Worm (Caenorhabditis elegans) whole organism, young adult: ENCODE data around the gene lin-12.

Experiments
- B0019.2 ChIP-seq: fragments of 200-800 bp; sonication (Bioruptor generic); conservative IDR thresholded peaks from 2 replicates; pipeline ENCODE4 v1.3.6; 2022; ENCODE audit warnings: missing genetic modification reagents, missing genetic modification characterization, missing compliant biosample characterization
- B0035.1 ChIP-seq: sonication (generic microtip); optimal IDR thresholded peaks from 2 replicates; lab custom pipeline; 2016; ENCODE audit warnings: missing genetic modification characterization, mild to moderate bottlenecking, missing compliant biosample characterization, missing genotype, missing genetic modification reagents
- C17E4.6 ChIP-seq: fragments of 200-800 bp; sonication (Bioruptor generic); IDR thresholded peaks from 2 replicates; pipeline ENCODE4 v1.3.6; 2022; ENCODE audit warnings: missing genetic modification reagents, missing genetic modification characterization, missing compliant biosample characterization
- D2030.7 ChIP-seq: fragments of 200-800 bp; sonication (Bioruptor generic); IDR thresholded peaks from 2 replicates; pipeline ENCODE4 v1.3.6; 2022; ENCODE audit warnings: missing genetic modification reagents, missing genetic modification characterization, missing compliant biosample characterization
- F22D6.2 ChIP-seq: sonication (generic microtip); optimal IDR thresholded peaks from 2 replicates; lab custom pipeline; 2016; ENCODE audit warnings: mild to moderate bottlenecking, missing genetic modification characterization, missing compliant biosample characterization
- F39B2.1 ChIP-seq: fragments of 200-800 bp; sonication (Bioruptor generic); IDR thresholded peaks from 2 replicates; pipeline ENCODE4 v1.3.6; 2022; ENCODE audit warnings: missing genetic modification reagents, missing genetic modification characterization, missing compliant biosample characterization
- F57A8.1 ChIP-seq: fragments of 200-800 bp; sonication (Bioruptor generic); optimal IDR thresholded peaks from 2 replicates; lab custom pipeline; 2018; ENCODE audit warnings: mild to moderate bottlenecking, missing genetic modification characterization, moderate library complexity, missing compliant biosample characterization
- F57C9.4 ChIP-seq: sonication (generic microtip); optimal IDR thresholded peaks from 2 replicates; lab custom pipeline; 2017; ENCODE audit warnings: mild to moderate bottlenecking, missing genetic modification characterization, missing compliant biosample characterization
- K11D2.4 ChIP-seq: fragments of 200-800 bp; sonication (Bioruptor generic); IDR thresholded peaks from 2 replicates; pipeline ENCODE4 v1.3.6; 2022; ENCODE audit warnings: missing genetic modification reagents, missing genetic modification characterization, missing compliant biosample characterization
- T07F8.4 ChIP-seq: sonication (generic microtip); optimal IDR thresholded peaks from 2 replicates; lab custom pipeline; 2016; ENCODE audit warnings: mild to moderate bottlenecking, missing genetic modification characterization, moderate library complexity, missing compliant biosample characterization
- Y56A3A.18 ChIP-seq: fragments of 200-800 bp; sonication (Bioruptor generic); IDR thresholded peaks from 2 replicates; pipeline ENCODE4 v1.3.6; 2022; ENCODE audit warnings: missing genetic modification reagents, missing genetic modification characterization, missing compliant biosample characterization
- Y79H2A.3 ChIP-seq: fragments of 200-800 bp; sonication (Bioruptor generic); conservative IDR thresholded peaks from 2 replicates; pipeline ENCODE4 v1.3.6; 2022; ENCODE audit warnings: missing genetic modification reagents, missing genetic modification characterization, missing compliant biosample characterization
- ZK185.1 ChIP-seq: sonication (generic microtip); optimal IDR thresholded peaks from 2 replicates; lab custom pipeline; 2016; ENCODE audit warnings: mild to moderate bottlenecking, missing genetic modification characterization, missing compliant biosample characterization; ENCODE audit not compliant: poor library complexity, severe bottlenecking
- akir-1 ChIP-seq: fragments of 200-800 bp; sonication (Bioruptor generic); optimal IDR thresholded peaks from 2 replicates; lab custom pipeline; 2018; ENCODE audit warnings: mild to moderate bottlenecking, missing genetic modification characterization, moderate library complexity, missing compliant biosample characterization
- aptf-3 ChIP-seq: fragments of 200-800 bp; sonication (Bioruptor generic); IDR thresholded peaks from 2 replicates; pipeline ENCODE4 v1.3.6; 2022; ENCODE audit warnings: missing genetic modification characterization, missing compliant biosample characterization
- athp-1 ChIP-seq: sonication (generic microtip); optimal IDR thresholded peaks from 2 replicates; lab custom pipeline; 2017; ENCODE audit warnings: mild to moderate bottlenecking, missing genetic modification characterization, missing compliant biosample characterization
- bed-2 ChIP-seq: fragments of 200-800 bp; sonication (Bioruptor generic); IDR thresholded peaks from 2 replicates; pipeline ENCODE4 v1.3.6; 2022; ENCODE audit warnings: missing genetic modification reagents, missing genetic modification characterization, missing compliant biosample characterization
- cebp-1 ChIP-seq, 2 experiments: fragments of 200-800 bp in 1 of 2; sonication (Bioruptor generic) in 1 of 2; sonication (generic microtip) in 1 of 2; IDR thresholded peaks in 1 of 2; optimal IDR thresholded peaks in 1 of 2; 2 replicates each; pipeline versions ENCODE4 v1.3.6 to Lab custom; 2017 to 2022; ENCODE audit warnings: missing compliant biosample characterization in 2 of 2, missing genetic modification characterization in 2 of 2, mild to moderate bottlenecking in 1 of 2, missing genetic modification reagents in 1 of 2, moderate library complexity in 1 of 2
- cebp-2 ChIP-seq: fragments of 200-800 bp; sonication (Bioruptor generic); IDR thresholded peaks from 2 replicates; pipeline ENCODE4 v1.3.6; 2022; ENCODE audit warnings: missing genetic modification characterization, missing compliant biosample characterization
- ceh-100 ChIP-seq: fragments of 200-800 bp; sonication (Bioruptor generic); IDR thresholded peaks from 2 replicates; pipeline ENCODE4 v1.3.6; 2022; ENCODE audit warnings: missing genetic modification reagents, missing genetic modification characterization, missing compliant biosample characterization
- ceh-58 ChIP-seq: fragments of 200-800 bp; sonication (Bioruptor generic); IDR thresholded peaks from 2 replicates; pipeline ENCODE4 v1.3.6; 2022; ENCODE audit warnings: missing genetic modification characterization, missing compliant biosample characterization
- ceh-79 ChIP-seq: sonication (generic microtip); optimal IDR thresholded peaks from 2 replicates; lab custom pipeline; 2017; ENCODE audit warnings: mild to moderate bottlenecking, missing genetic modification characterization, missing compliant biosample characterization
- ceh-91 ChIP-seq: fragments of 200-800 bp; sonication (Bioruptor generic); IDR thresholded peaks from 2 replicates; pipeline ENCODE4 v1.3.6; 2022; ENCODE audit warnings: missing genetic modification reagents, missing genetic modification characterization, missing compliant biosample characterization
- die-1 ChIP-seq: sonication (generic microtip); optimal IDR thresholded peaks from 2 replicates; lab custom pipeline; 2016; ENCODE audit warnings: missing genotype, mild to moderate bottlenecking, missing genetic modification characterization, missing compliant biosample characterization
- dpff-1 ChIP-seq: sonication (generic microtip); optimal IDR thresholded peaks from 2 replicates; lab custom pipeline; 2017; ENCODE audit warnings: mild to moderate bottlenecking, missing genetic modification characterization, missing compliant biosample characterization
- egl-18 ChIP-seq: fragments of 200-800 bp; sonication (Bioruptor generic); IDR thresholded peaks from 2 replicates; pipeline ENCODE4 v1.3.6; 2022; ENCODE audit warnings: missing genetic modification reagents, missing genetic modification characterization, missing compliant biosample characterization
- him-1 ChIP-seq: sonication (generic microtip); optimal IDR thresholded peaks from 2 replicates; lab custom pipeline; 2016; ENCODE audit warnings: missing genotype, missing genetic modification reagents, missing genetic modification characterization, missing compliant biosample characterization
- lin-26 ChIP-seq: fragments of 200-800 bp; sonication (Bioruptor generic); IDR thresholded peaks from 2 replicates; pipeline ENCODE4 v1.3.6; 2022; ENCODE audit warnings: missing genetic modification reagents, missing genetic modification characterization, missing compliant biosample characterization
- lin-54 ChIP-seq: fragments of 200-800 bp; sonication (Bioruptor generic); optimal IDR thresholded peaks from 2 replicates; lab custom pipeline; 2018; ENCODE audit warnings: mild to moderate bottlenecking, missing genetic modification characterization, missing compliant biosample characterization
- lir-1 ChIP-seq: fragments of 200-800 bp; sonication (Bioruptor generic); conservative IDR thresholded peaks from 2 replicates; pipeline ENCODE4 v1.3.6; 2022; ENCODE audit warnings: missing genetic modification reagents, missing genetic modification characterization, missing compliant biosample characterization
- lsl-1 ChIP-seq: fragments of 200-800 bp; sonication (Bioruptor generic); optimal IDR thresholded peaks from 2 replicates; lab custom pipeline; 2018; ENCODE audit warnings: mild to moderate bottlenecking, missing genetic modification characterization, moderate library complexity, missing compliant biosample characterization
- madf-3 ChIP-seq: fragments of 200-800 bp; sonication (Bioruptor generic); IDR thresholded peaks from 2 replicates; pipeline ENCODE4 v1.3.6; 2022; ENCODE audit warnings: missing genetic modification reagents, missing genetic modification characterization, missing compliant biosample characterization
- madf-8 ChIP-seq: fragments of 200-800 bp; sonication (Bioruptor generic); conservative IDR thresholded peaks from 2 replicates; pipeline ENCODE4 v1.3.6; 2022; ENCODE audit warnings: missing genetic modification reagents, missing genetic modification characterization, missing compliant biosample characterization
- mcd-1 ChIP-seq: fragments of 200-800 bp; sonication (Bioruptor generic); IDR thresholded peaks from 2 replicates; pipeline ENCODE4 v1.3.6; 2022; ENCODE audit warnings: missing genetic modification reagents, missing genetic modification characterization, missing compliant biosample characterization
- nfya-2 ChIP-seq: fragments of 200-800 bp; sonication (Bioruptor generic); IDR thresholded peaks from 2 replicates; pipeline ENCODE4 v1.3.6; 2022; ENCODE audit warnings: missing genetic modification reagents, missing genetic modification characterization, missing compliant biosample characterization
- nhr-179 ChIP-seq: sonication (generic microtip); optimal IDR thresholded peaks from 2 replicates; lab custom pipeline; 2016; ENCODE audit warnings: mild to moderate bottlenecking, missing genetic modification characterization, missing compliant biosample characterization
- repo-1 ChIP-seq: sonication (generic microtip); optimal IDR thresholded peaks from 2 replicates; lab custom pipeline; 2017; ENCODE audit warnings: mild to moderate bottlenecking, missing genetic modification characterization, missing compliant biosample characterization
- rpc-1 ChIP-seq, 2 experiments: fragments of 150-350 bp in 1 of 2; sonication (generic microtip) in 1 of 2; optimal IDR thresholded peaks; 2 replicates each; lab custom pipeline; 2014 to 2018; ENCODE audit warnings: missing biosample characterization in 1 of 2, missing genetic modification characterization in 1 of 2, missing genetic modification reagents in 1 of 2, missing genotype in 1 of 2
- sdz-38 ChIP-seq: sonication (generic microtip); optimal IDR thresholded peaks from 2 replicates; lab custom pipeline; 2016; ENCODE audit warnings: missing genotype, missing genetic modification characterization, missing compliant biosample characterization
- snpc-1.3 ChIP-seq: sonication (generic microtip); optimal IDR thresholded peaks from 2 replicates; lab custom pipeline; 2017; ENCODE audit warnings: missing genetic modification characterization, mild to moderate bottlenecking, missing compliant biosample characterization, antibody characterized with exemption, moderate library complexity, missing genotype, missing genetic modification reagents; ENCODE audit not compliant: insufficient read depth
- tbp1 ChIP-seq: fragments of 200-800 bp; sonication (Bioruptor generic); optimal IDR thresholded peaks from 2 replicates; lab custom pipeline; 2018; ENCODE audit warnings: mild to moderate bottlenecking, missing genetic modification characterization, missing compliant biosample characterization
- tlf-1 ChIP-seq: fragments of 200-800 bp; sonication (Bioruptor generic); optimal IDR thresholded peaks from 2 replicates; lab custom pipeline; 2018; ENCODE audit warnings: mild to moderate bottlenecking, missing genetic modification characterization, missing compliant biosample characterization
- zim-3 ChIP-seq: sonication (generic microtip); optimal IDR thresholded peaks from 2 replicates; lab custom pipeline; 2017; ENCODE audit warnings: mild to moderate bottlenecking, missing genetic modification characterization, moderate library complexity, missing compliant biosample characterization
- ztf-18 ChIP-seq: sonication (generic microtip); optimal IDR thresholded peaks from 2 replicates; lab custom pipeline; 2016; ENCODE audit warnings: missing genotype, mild to moderate bottlenecking, missing genetic modification characterization, missing compliant biosample characterization
- ztf-22 ChIP-seq: fragments of 200-800 bp; sonication (Bioruptor generic); optimal IDR thresholded peaks from 2 replicates; lab custom pipeline; 2018; ENCODE audit warnings: mild to moderate bottlenecking, missing genetic modification characterization, moderate library complexity, missing compliant biosample characterization
- ztf-26 ChIP-seq: sonication (generic microtip); optimal IDR thresholded peaks from 2 replicates; lab custom pipeline; 2017; ENCODE audit warnings: missing genetic modification characterization, missing compliant biosample characterization
- ztf-6 ChIP-seq: fragments of 200-800 bp; sonication (Bioruptor generic); IDR thresholded peaks from 2 replicates; pipeline ENCODE4 v1.3.6; 2022; ENCODE audit warnings: missing genetic modification reagents, missing genetic modification characterization, missing compliant biosample characterization

lin-12 gene

ce11 chrIII:9053740-9054252 is 17.5 kb downstream of the lin-12 start, which contains the start of gene R107.5 (continued):
- TF ChIP-seq cebp-1 (GFP tag; IDR thresholded peaks at IDR 0.05; lab: Robert Waterston, UW) (peak; percentile 70; the same call in 1 of the 2 replicates), cebp-1 (tag; optimal IDR thresholded peaks at IDR 0.05; lab: Kevin White, UChicago) (peak; percentile 89), tbp1 (GFP tag; lab: Kevin White, UChicago) (peak; percentile 76), madf-8 (no peak), T07F8.4 (tag; lab: Kevin White, UChicago) (peak; percentile 66), Y56A3A.18 (GFP tag; lab: Robert Waterston, UW) (peak; percentile 86), D2030.7 (peak; percentile 51), him-1 (tag; lab: Kevin White, UChicago) (no peak), F57C9.4 (tag; lab: Kevin White, UChicago) (peak; percentile 86), K11D2.4 (peak; percentile 96), ztf-26 (tag; lab: Kevin White, UChicago) (peak; percentile 98), aptf-3 (GFP tag; lab: Robert Waterston, UW) (peak; percentile 87; the same call in 1 of the 2 replicates), Y79H2A.3 (GFP tag; lab: Robert Waterston, UW) (0 out of 2 replicates have a peak, but pooled peaks have one; percentile 21), akir-1 (peak; percentile 71), F39B2.1 (GFP tag; lab: Robert Waterston, UW) (no peak), sdz-38 (tag; lab: Kevin White, UChicago) (no peak), cebp-2 (GFP tag; lab: Robert Waterston, UW) (peak; percentile 87), rpc-1 (optimal IDR thresholded peaks at IDR 0.05; lab: Kevin White, UChicago) (peak; percentile 97), rpc-1 (tag; optimal IDR thresholded peaks at IDR 0.05; lab: Kevin White, UChicago) (no peak), athp-1 (tag; lab: Kevin White, UChicago) (peak; percentile 90), ceh-100 (GFP tag; lab: Robert Waterston, UW) (peak; percentile 58; the same call in 1 of the 2 replicates), nhr-179 (tag; lab: Kevin White, UChicago) (no peak), ztf-6 (GFP tag; lab: Robert Waterston, UW) (0 out of 2 replicates have a peak, but pooled peaks have one; percentile 60), lsl-1 (GFP tag; lab: Kevin White, UChicago) (peak; percentile 22), F22D6.2 (peak; percentile 88), B0019.2 (peak; percentile 46; the same call in 1 of the 2 replicates), madf-3 (GFP tag; lab: Robert Waterston, UW) (peak; percentile 82), ceh-91 (GFP tag; lab: Robert Waterston, UW) (no peak), egl-18 (GFP tag; lab: Robert Waterston, UW) (peak; percentile 91), die-1 (tag; lab: Kevin White, UChicago) (peak; percentile 20), F57A8.1 (no peak), tlf-1 (peak; percentile 94), lir-1 (GFP tag; lab: Robert Waterston, UW) (peak; percentile 93), mcd-1 (peak; percentile 89), lin-26 (GFP tag; lab: Robert Waterston, UW) (peak; percentile 70; the same call in 1 of the 2 replicates), zim-3 (tag; lab: Kevin White, UChicago) (peak; percentile 94), ztf-22 (GFP tag; lab: Kevin White, UChicago) (peak; percentile 92), ZK185.1 (tag; lab: Kevin White, UChicago) (peak; percentile 47), bed-2 (GFP tag; lab: Robert Waterston, UW) (peak; percentile 65; the same call in 1 of the 2 replicates), repo-1 (tag; lab: Kevin White, UChicago) (peak; percentile 96), B0035.1 (tag; lab: Kevin White, UChicago) (peak; percentile 81), C17E4.6 (peak; percentile 77), ztf-18 (tag; lab: Kevin White, UChicago) (peak; percentile 63), ceh-58 (no peak), lin-54 (GFP tag; lab: Kevin White, UChicago) (peak; percentile 86), ceh-79 (peak; percentile 62), snpc-1.3 (tag; lab: Kevin White, UChicago) (no peak), nfya-2 (GFP tag; lab: Robert Waterston, UW) (no peak), dpff-1 (peak; percentile 95)
